Worm (Caenorhabditis elegans) whole organism, L4 larva: Measurements from ENCODE around the gene C08G9.2.

Source experiments
- F26F4.8 ChIP-seq: fragments of 200-800 bp; sonication (Bioruptor generic); conservative IDR thresholded peaks from 2 replicates; pipeline ENCODE4 v1.3.6; 2022; ENCODE audit warnings: missing genetic modification characterization, missing compliant biosample characterization
- duxl-1 ChIP-seq: sonication (generic microtip); optimal IDR thresholded peaks from 2 replicates; lab custom pipeline; 2016; ENCODE audit warnings: mild to moderate bottlenecking, missing genetic modification characterization, moderate library complexity, missing compliant biosample characterization; ENCODE audit not compliant: poor library complexity
- dve-1 ChIP-seq: sonication (generic microtip); optimal IDR thresholded peaks from 2 replicates; lab custom pipeline; 2017; ENCODE audit warnings: antibody characterized with exemption, mild to moderate bottlenecking, missing genetic modification characterization, missing compliant biosample characterization; ENCODE audit not compliant: insufficient read depth
- egl-27 ChIP-seq: sonication (generic microtip); optimal IDR thresholded peaks from 3 replicates; lab custom pipeline; 2017; ENCODE audit warnings: missing biosample characterization, missing genetic modification reagents, missing genetic modification characterization
- mdl-1 ChIP-seq, 2 experiments: fragments of 150-350 bp in 1 of 2; sonication (generic microtip) in 1 of 2; optimal IDR thresholded peaks; 2 replicates each; lab custom pipeline; 2014 to 2017; ENCODE audit warnings: missing biosample characterization in 2 of 2, missing genetic modification characterization in 2 of 2
- nhr-237 ChIP-seq: sonication (generic microtip); optimal IDR thresholded peaks from 2 replicates; lab custom pipeline; 2017; ENCODE audit warnings: missing biosample characterization, missing genetic modification characterization
- nhr-77 ChIP-seq: fragments of 150-350 bp; optimal IDR thresholded peaks from 2 replicates; lab custom pipeline; 2014; ENCODE audit warnings: missing biosample characterization, missing genetic modification characterization
- snpc-4 ChIP-seq: fragments of 150-350 bp; optimal IDR thresholded peaks from 2 replicates; lab custom pipeline; 2014; ENCODE audit warnings: missing biosample characterization, missing genetic modification characterization
- zag-1 ChIP-seq: fragments of 150-350 bp; optimal IDR thresholded peaks from 2 replicates; lab custom pipeline; 2014; ENCODE audit warnings: missing biosample characterization, missing genetic modification characterization

DNA sequence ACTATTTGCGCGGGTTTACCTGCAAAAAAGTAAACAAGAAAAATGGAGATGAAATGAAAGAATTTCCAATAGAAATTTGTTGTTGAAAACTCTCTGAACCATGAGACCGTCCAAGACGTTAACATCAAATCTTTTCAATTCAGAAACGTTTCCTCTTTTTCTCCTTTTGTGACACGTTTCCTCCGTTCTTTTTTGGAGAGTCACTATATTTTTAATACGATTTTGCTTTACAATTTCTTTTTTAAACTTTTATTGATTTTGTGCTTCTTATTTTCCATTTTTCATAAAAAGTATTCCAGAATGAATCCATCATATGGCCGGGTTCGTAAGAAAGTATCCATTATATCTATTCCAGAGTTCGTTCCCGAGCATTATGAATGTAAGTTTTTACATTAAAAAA, 2.1 kb upstream of the C08G9.2 start, which contains the start of gene itr-1:
- TF ChIP-seq duxl-1 (tag; lab: Kevin White, UChicago) (no peak), mdl-1 (tag; optimal IDR thresholded peaks at IDR 0.05; lab: Kevin White, UChicago) (no peak), snpc-4 (tag; lab: Kevin White, UChicago) (no peak), nhr-237 (tag; lab: Kevin White, UChicago) (no peak), nhr-77 (tag; lab: Kevin White, UChicago) (no peak), F26F4.8 (GFP tag; lab: Robert Waterston, UW) (no peak), zag-1 (tag; lab: Kevin White, UChicago) (no peak), dve-1 (tag; lab: Kevin White, UChicago) (no peak), egl-27 (tag; lab: Kevin White, UChicago) (no peak)
